Fruit fly (Drosophila melanogaster): ENCODE data around the gene CG12065.

CG12065 gene

dm6 chrX:8573744-8574484 lies at the start of gene CG12065:
Gene CG12065 (plus strand): TSS chrX:8574306.
- TF ChIP-seq pan (optimal IDR thresholded peaks at IDR 0.05) (no peak), EcR (GFP tag; optimal IDR thresholded peaks at IDR 0.05) (no peak), CG8478 (optimal IDR thresholded peaks at IDR 0.05) (no peak), usp (GFP tag; optimal IDR thresholded peaks at IDR 0.05) (no peak), psq (optimal IDR thresholded peaks at IDR 0.05) (no peak), Dll (optimal IDR thresholded peaks at IDR 0.05) (no peak)

- TF ChIP-seq pan (optimal IDR thresholded peaks at IDR 0.05) (no peak), psq (optimal IDR thresholded peaks at IDR 0.05) (no peak), Dll (optimal IDR thresholded peaks at IDR 0.05) (no peak), EcR (GFP tag; optimal IDR thresholded peaks at IDR 0.05) (no peak), usp (GFP tag; optimal IDR thresholded peaks at IDR 0.05) (no peak), CG8478 (optimal IDR thresholded peaks at IDR 0.05) (no peak)
These were observed 44.5 kb upstream of the CG12065 start, which contains the start of gene PIP82 for dm6 chrX:8529598-8529997. Gene PIP82 (minus strand): TSS chrX:8529698.

dm6 chrX:8531775-8532174 lies 42.3 kb upstream of the CG12065 start:
- no peak for TF ChIP-seq psq (optimal IDR thresholded peaks at IDR 0.05)
- no peak for TF ChIP-seq pan (optimal IDR thresholded peaks at IDR 0.05)
- TF ChIP-seq EcR (GFP tag; optimal IDR thresholded peaks at IDR 0.05) = no peak
- TF ChIP-seq usp (GFP tag; optimal IDR thresholded peaks at IDR 0.05) = no peak
- no peak for TF ChIP-seq CG8478 (optimal IDR thresholded peaks at IDR 0.05)
- TF ChIP-seq Dll (optimal IDR thresholded peaks at IDR 0.05) = no peak

dm6 chrX:8533589-8534320 lies 40.4 kb upstream of the CG12065 start:
- TF ChIP-seq usp (GFP tag; optimal IDR thresholded peaks at IDR 0.05) (no peak), EcR (GFP tag; optimal IDR thresholded peaks at IDR 0.05) (no peak)

dm6 chrX:8534321-8534661 lies 39.8 kb upstream of the CG12065 start:
- TF ChIP-seq pan (optimal IDR thresholded peaks at IDR 0.05) (no peak), CG8478 (optimal IDR thresholded peaks at IDR 0.05) (no peak), usp (GFP tag; optimal IDR thresholded peaks at IDR 0.05) (no peak), EcR (GFP tag; optimal IDR thresholded peaks at IDR 0.05) (no peak), Dll (optimal IDR thresholded peaks at IDR 0.05) (no peak), psq (optimal IDR thresholded peaks at IDR 0.05) (no peak)

dm6 chrX:8534734-8535133 lies 39.4 kb upstream of the CG12065 start:
- TF ChIP-seq usp (GFP tag; optimal IDR thresholded peaks at IDR 0.05) (no peak), CG8478 (optimal IDR thresholded peaks at IDR 0.05) (no peak), psq (optimal IDR thresholded peaks at IDR 0.05) (no peak), EcR (GFP tag; optimal IDR thresholded peaks at IDR 0.05) (no peak), pan (optimal IDR thresholded peaks at IDR 0.05) (no peak), Dll (optimal IDR thresholded peaks at IDR 0.05) (no peak)

dm6 chrX:8536649-8537048 lies 37.5 kb upstream of the CG12065 start:
- TF ChIP-seq pan (optimal IDR thresholded peaks at IDR 0.05) (no peak), usp (GFP tag; optimal IDR thresholded peaks at IDR 0.05) (no peak), CG8478 (optimal IDR thresholded peaks at IDR 0.05) (no peak), EcR (GFP tag; optimal IDR thresholded peaks at IDR 0.05) (no peak), Dll (optimal IDR thresholded peaks at IDR 0.05) (no peak), psq (optimal IDR thresholded peaks at IDR 0.05) (no peak)

- TF ChIP-seq EcR (GFP tag; optimal IDR thresholded peaks at IDR 0.05) (no peak), usp (GFP tag; optimal IDR thresholded peaks at IDR 0.05) (no peak), pan (optimal IDR thresholded peaks at IDR 0.05) (no peak), CG8478 (optimal IDR thresholded peaks at IDR 0.05) (no peak), psq (optimal IDR thresholded peaks at IDR 0.05) (no peak), Dll (optimal IDR thresholded peaks at IDR 0.05) (no peak)
These were observed 35.9 kb upstream of the CG12065 start for dm6 chrX:8538182-8538581.

dm6 chrX:8538993-8539392 lies 35.1 kb upstream of the CG12065 start:
- TF ChIP-seq psq (optimal IDR thresholded peaks at IDR 0.05) = no peak
- no peak for TF ChIP-seq pan (optimal IDR thresholded peaks at IDR 0.05)
- TF ChIP-seq Dll (optimal IDR thresholded peaks at IDR 0.05) = no peak
- no peak for TF ChIP-seq CG8478 (optimal IDR thresholded peaks at IDR 0.05)
- TF ChIP-seq EcR (GFP tag; optimal IDR thresholded peaks at IDR 0.05) = no peak
- TF ChIP-seq usp (GFP tag; optimal IDR thresholded peaks at IDR 0.05) = no peak

- no peak for TF ChIP-seq usp (GFP tag; optimal IDR thresholded peaks at IDR 0.05)
- no peak for TF ChIP-seq pan (optimal IDR thresholded peaks at IDR 0.05)
- no peak for TF ChIP-seq Dll (optimal IDR thresholded peaks at IDR 0.05)
- TF ChIP-seq CG8478 (optimal IDR thresholded peaks at IDR 0.05) = no peak
- no peak for TF ChIP-seq psq (optimal IDR thresholded peaks at IDR 0.05)
- TF ChIP-seq EcR (GFP tag; optimal IDR thresholded peaks at IDR 0.05) = no peak
These were observed 32.1 kb upstream of the CG12065 start for dm6 chrX:8541985-8542384.

dm6 chrX:8542728-8543127 lies 31.4 kb upstream of the CG12065 start:
- no peak for TF ChIP-seq CG8478 (optimal IDR thresholded peaks at IDR 0.05)
- TF ChIP-seq psq (optimal IDR thresholded peaks at IDR 0.05) = no peak
- TF ChIP-seq usp (GFP tag; optimal IDR thresholded peaks at IDR 0.05) = no peak
- TF ChIP-seq Dll (optimal IDR thresholded peaks at IDR 0.05) = no peak
- TF ChIP-seq EcR (GFP tag; optimal IDR thresholded peaks at IDR 0.05) = no peak
- no peak for TF ChIP-seq pan (optimal IDR thresholded peaks at IDR 0.05)

- no peak for TF ChIP-seq pan (optimal IDR thresholded peaks at IDR 0.05)
- TF ChIP-seq psq (optimal IDR thresholded peaks at IDR 0.05) = no peak
- TF ChIP-seq EcR (GFP tag; optimal IDR thresholded peaks at IDR 0.05) = no peak
- no peak for TF ChIP-seq usp (GFP tag; optimal IDR thresholded peaks at IDR 0.05)
- TF ChIP-seq Dll (optimal IDR thresholded peaks at IDR 0.05) = no peak
- no peak for TF ChIP-seq CG8478 (optimal IDR thresholded peaks at IDR 0.05)
These were observed 19.8 kb upstream of the CG12065 start for dm6 chrX:8554303-8554702.
